Worm (Caenorhabditis elegans) whole organism, L3 larva: Measurements from ENCODE around the gene srd-40.

Experiments
- R02D3.7 ChIP-seq: fragments of 150-350 bp; optimal IDR thresholded peaks from 2 replicates; lab custom pipeline; 2014; ENCODE audit warnings: missing biosample characterization, missing genetic modification characterization
- ZK546.5 ChIP-seq: sonication (generic microtip); optimal IDR thresholded peaks from 2 replicates; lab custom pipeline; 2017; ENCODE audit warnings: missing biosample characterization, missing genetic modification characterization
- aly-2 ChIP-seq: fragments of 150-350 bp; optimal IDR thresholded peaks from 2 replicates; lab custom pipeline; 2014; ENCODE audit warnings: missing biosample characterization, missing genetic modification characterization
- ceh-28 ChIP-seq: fragments of 150-350 bp; optimal IDR thresholded peaks from 2 replicates; lab custom pipeline; 2014; ENCODE audit warnings: missing biosample characterization, missing genetic modification reagents, missing genetic modification characterization
- ceh-82 ChIP-seq: fragments of 150-350 bp; optimal IDR thresholded peaks from 2 replicates; lab custom pipeline; 2014; ENCODE audit warnings: missing biosample characterization, missing genetic modification characterization
- ceh-9 ChIP-seq: sonication (generic microtip); optimal IDR thresholded peaks from 2 replicates; lab custom pipeline; 2018; ENCODE audit warnings: missing biosample characterization, missing genetic modification characterization
- daf-12 ChIP-seq: fragments of 150-350 bp; optimal IDR thresholded peaks from 2 replicates; lab custom pipeline; 2014; ENCODE audit warnings: missing biosample characterization, missing genetic modification reagents, missing genetic modification characterization
- egl-5 ChIP-seq: fragments of 150-350 bp; optimal IDR thresholded peaks from 2 replicates; lab custom pipeline; 2017; ENCODE audit warnings: missing biosample characterization, missing genetic modification reagents, missing genetic modification characterization, inconsistent platforms
- elt-1 ChIP-seq: fragments of 150-350 bp; optimal IDR thresholded peaks from 2 replicates; lab custom pipeline; 2014; ENCODE audit warnings: missing biosample characterization, missing genetic modification characterization
- elt-2 ChIP-seq: sonication (generic microtip); optimal IDR thresholded peaks from 2 replicates; lab custom pipeline; 2016; ENCODE audit warnings: missing genetic modification reagents, mild to moderate bottlenecking, missing genetic modification characterization, missing compliant biosample characterization
- fkh-10 ChIP-seq: sonication (generic microtip); optimal IDR thresholded peaks from 2 replicates; lab custom pipeline; 2017; ENCODE audit warnings: missing biosample characterization, missing genetic modification reagents, missing genetic modification characterization
- fkh-2 ChIP-seq: fragments of 150-350 bp; optimal IDR thresholded peaks from 2 replicates; lab custom pipeline; 2014; ENCODE audit warnings: missing biosample characterization, missing genetic modification reagents, missing genetic modification characterization
- fos-1 ChIP-seq: fragments of 150-350 bp; optimal IDR thresholded peaks from 2 replicates; lab custom pipeline; 2014; ENCODE audit warnings: missing biosample characterization, missing genetic modification characterization
- hmg-11 ChIP-seq: sonication (generic microtip); optimal IDR thresholded peaks from 2 replicates; lab custom pipeline; 2016; ENCODE audit warnings: missing genetic modification characterization, missing compliant biosample characterization
- jun-1 ChIP-seq: fragments of 150-350 bp; optimal IDR thresholded peaks from 2 replicates; lab custom pipeline; 2014; ENCODE audit warnings: missing biosample characterization, missing genetic modification reagents, missing genetic modification characterization
- mdl-1 ChIP-seq: fragments of 150-350 bp; optimal IDR thresholded peaks from 2 replicates; lab custom pipeline; 2014; ENCODE audit warnings: missing biosample characterization, missing genetic modification characterization
- nfya-1 ChIP-seq: sonication (generic microtip); optimal IDR thresholded peaks from 2 replicates; lab custom pipeline; 2017; ENCODE audit warnings: missing genetic modification characterization, mild to moderate bottlenecking, missing compliant biosample characterization, antibody characterized with exemption, moderate library complexity; ENCODE audit not compliant: insufficient read depth
- nhr-237 ChIP-seq: fragments of 150-350 bp; optimal IDR thresholded peaks from 2 replicates; lab custom pipeline; 2014; ENCODE audit warnings: missing biosample characterization, missing genetic modification characterization
- nhr-25 ChIP-seq: sonication (generic microtip); optimal IDR thresholded peaks from 2 replicates; lab custom pipeline; 2017; ENCODE audit warnings: missing biosample characterization, missing genetic modification characterization
- nhr-67 ChIP-seq: fragments of 150-350 bp; optimal IDR thresholded peaks from 2 replicates; lab custom pipeline; 2014; ENCODE audit warnings: missing biosample characterization, missing genetic modification characterization
- nhr-76 ChIP-seq: fragments of 150-350 bp; sonication (generic microtip); optimal IDR thresholded peaks from 5 replicates; lab custom pipeline; 2014; ENCODE audit warnings: missing biosample characterization, missing genetic modification characterization
- pha-4 ChIP-seq: fragments of 150-350 bp; optimal IDR thresholded peaks from 2 replicates; lab custom pipeline; 2014; ENCODE audit warnings: missing biosample characterization, missing genetic modification reagents, missing genetic modification characterization
- pqm-1 ChIP-seq: fragments of 150-350 bp; optimal IDR thresholded peaks from 2 replicates; lab custom pipeline; 2017; ENCODE audit warnings: missing biosample characterization, missing genetic modification characterization, inconsistent platforms
- skn-1 ChIP-seq: fragments of 150-350 bp; optimal IDR thresholded peaks from 2 replicates; lab custom pipeline; 2014; ENCODE audit warnings: missing biosample characterization, missing genetic modification characterization
- tbx-2 ChIP-seq: sonication (generic microtip); optimal IDR thresholded peaks from 2 replicates; lab custom pipeline; 2016; ENCODE audit warnings: mild to moderate bottlenecking, missing genetic modification characterization, missing compliant biosample characterization
- unc-39 ChIP-seq: sonication (generic microtip); optimal IDR thresholded peaks from 4 replicates; lab custom pipeline; 2017; ENCODE audit warnings: missing biosample characterization, missing genetic modification characterization
- unc-62 ChIP-seq: fragments of 150-350 bp; sonication (generic microtip); optimal IDR thresholded peaks from 4 replicates; lab custom pipeline; 2014; ENCODE audit warnings: missing biosample characterization, missing genetic modification reagents, missing genetic modification characterization
- zag-1 ChIP-seq: fragments of 150-350 bp; optimal IDR thresholded peaks from 2 replicates; lab custom pipeline; 2014; ENCODE audit warnings: missing biosample characterization, missing genetic modification characterization
- ztf-11 ChIP-seq: fragments of 150-350 bp; optimal IDR thresholded peaks from 2 replicates; lab custom pipeline; 2014; ENCODE audit warnings: missing biosample characterization, missing genetic modification characterization
- ztf-4 ChIP-seq: fragments of 150-350 bp; optimal IDR thresholded peaks from 2 replicates; lab custom pipeline; 2014; ENCODE audit warnings: missing biosample characterization, missing genetic modification characterization

srd-40 gene

DNA sequence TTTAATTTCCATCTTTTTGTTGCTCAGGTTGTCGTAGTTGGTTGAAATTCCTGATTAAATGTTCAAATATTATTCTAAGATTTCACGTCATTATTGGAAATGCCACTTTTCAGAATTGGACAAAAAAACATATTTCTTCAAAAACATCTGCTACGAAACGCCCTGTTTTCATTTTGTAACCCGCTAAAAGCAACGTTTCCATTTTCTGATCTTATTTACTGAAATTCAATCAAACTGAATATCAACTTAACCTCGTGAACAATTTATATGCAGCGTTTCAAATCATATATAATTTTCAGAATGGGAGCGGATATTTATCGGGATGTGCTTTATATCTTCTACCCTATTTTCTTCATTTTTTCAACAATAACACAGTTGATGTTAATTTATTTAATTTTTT lies at the start of gene srd-40:
srd-40 (plus strand) TSS at position 301 of the 400 bp plus-strand sequence.
- no peak for TF ChIP-seq mdl-1 (tag; lab: Kevin White, UChicago)

DNA sequence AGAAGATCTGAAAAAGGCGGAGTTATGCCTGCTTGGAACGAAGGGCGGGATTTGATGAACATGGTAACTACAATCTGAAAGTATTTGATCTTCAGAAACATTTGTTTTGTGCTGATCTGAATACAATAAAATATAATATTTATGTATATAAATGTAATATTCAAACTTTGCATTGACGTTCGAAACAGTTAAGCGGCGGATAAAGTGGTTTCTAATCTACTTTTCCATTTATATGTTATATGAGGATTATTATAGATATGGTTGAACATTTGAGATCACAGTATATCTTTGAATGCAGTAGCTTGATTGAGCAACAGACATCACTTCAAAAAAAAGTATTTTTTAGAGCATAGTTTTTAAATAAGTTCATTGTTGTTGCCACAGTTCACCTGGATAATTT lies 49.7 kb upstream of the srd-40 start, which contains the start of gene H19J13.2:
H19J13.2 (minus strand) TSS at position 101 of the 400 bp plus-strand sequence.
- TF ChIP-seq mdl-1 (tag; lab: Kevin White, UChicago): no peak
- TF ChIP-seq R02D3.7: no peak
- TF ChIP-seq elt-1 (tag; lab: Kevin White, UChicago): no peak
- TF ChIP-seq fos-1: no peak
- no peak for TF ChIP-seq pha-4 (tag; lab: Kevin White, UChicago)
- no peak for TF ChIP-seq skn-1
- TF ChIP-seq elt-2 (tag; lab: Kevin White, UChicago): no peak
- TF ChIP-seq egl-5 (tag; lab: Kevin White, UChicago): no peak
- no peak for TF ChIP-seq ceh-9 (tag; lab: Kevin White, UChicago)
- TF ChIP-seq unc-62: no peak

DNA sequence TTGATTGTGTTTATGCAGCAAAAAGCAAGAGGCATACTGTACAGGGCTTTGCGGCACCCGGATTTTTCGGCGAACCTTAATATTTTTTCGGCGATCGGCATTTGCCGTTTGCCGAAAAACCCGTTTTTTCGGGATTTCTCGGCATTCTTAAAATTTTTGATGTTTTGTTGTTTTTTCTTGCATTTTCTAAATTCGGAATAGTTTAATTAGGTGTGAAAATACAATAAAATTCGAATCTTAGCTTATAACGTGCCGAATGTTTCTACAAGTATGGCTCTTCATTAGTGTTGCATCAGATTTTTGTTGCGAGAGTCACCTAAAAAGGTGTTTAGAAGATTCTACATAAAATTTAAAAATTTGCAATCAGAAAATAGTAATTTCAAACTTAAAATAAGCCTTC lies 48.0 kb upstream of the srd-40 start, which contains the start of gene C04B4.6:
C04B4.6 (minus strand) TSS at position 101 of the 400 bp plus-strand sequence.
- no peak for TF ChIP-seq egl-5 (tag; lab: Kevin White, UChicago)
- TF ChIP-seq tbx-2 (tag; lab: Kevin White, UChicago): no peak
- no peak for TF ChIP-seq fkh-2 (tag; lab: Kevin White, UChicago)
- no peak for TF ChIP-seq nfya-1 (tag; lab: Kevin White, UChicago)
- TF ChIP-seq unc-39: no peak
- TF ChIP-seq pqm-1 (tag; lab: Kevin White, UChicago): no peak
- TF ChIP-seq elt-2 (tag; lab: Kevin White, UChicago): no peak
- TF ChIP-seq nhr-67 (tag; lab: Kevin White, UChicago): no peak
- TF ChIP-seq nhr-237 (tag; lab: Kevin White, UChicago): no peak
- no peak for TF ChIP-seq ceh-28 (tag; lab: Kevin White, UChicago)
- no peak for TF ChIP-seq ceh-82 (tag; lab: Kevin White, UChicago)
- no peak for TF ChIP-seq skn-1
- no peak for TF ChIP-seq daf-12 (tag; lab: Kevin White, UChicago)
- no peak for TF ChIP-seq ZK546.5 (tag; lab: Kevin White, UChicago)
- TF ChIP-seq, all 47 proteins: peak for 0

- no peak for TF ChIP-seq ztf-4 (tag; lab: Kevin White, UChicago)
- no peak for TF ChIP-seq ceh-82 (tag; lab: Kevin White, UChicago)
- TF ChIP-seq unc-39: no peak
- no peak for TF ChIP-seq nhr-25 (tag; lab: Kevin White, UChicago)
- TF ChIP-seq R02D3.7: no peak
- TF ChIP-seq nhr-67 (tag; lab: Kevin White, UChicago): no peak
- no peak for TF ChIP-seq fkh-2 (tag; lab: Kevin White, UChicago)
- TF ChIP-seq jun-1 (tag; lab: Kevin White, UChicago): no peak
- no peak for TF ChIP-seq elt-1 (tag; lab: Kevin White, UChicago)
- TF ChIP-seq ceh-28 (tag; lab: Kevin White, UChicago): no peak
- TF ChIP-seq nhr-237 (tag; lab: Kevin White, UChicago): no peak
- TF ChIP-seq fkh-10: no peak
- no peak for TF ChIP-seq pha-4 (tag; lab: Kevin White, UChicago)
- TF ChIP-seq fos-1: no peak
- no peak for TF ChIP-seq aly-2
- TF ChIP-seq ztf-11 (tag; lab: Kevin White, UChicago): no peak
- no peak for TF ChIP-seq zag-1
- no peak for TF ChIP-seq pqm-1 (tag; lab: Kevin White, UChicago)
- no peak for TF ChIP-seq nhr-76 (tag; lab: Kevin White, UChicago)
These were observed 43.1 kb upstream of the srd-40 start, which contains the start of gene C04B4.1 for ce11 chrX:12280477-12280876. C04B4.1 (plus strand) TSS chrX:12280777.

- TF ChIP-seq fkh-10: no peak
- no peak for TF ChIP-seq pqm-1 (tag; lab: Kevin White, UChicago)
- TF ChIP-seq unc-62: no peak
- no peak for TF ChIP-seq fkh-2 (tag; lab: Kevin White, UChicago)
- no peak for TF ChIP-seq skn-1
These were observed 40.6 kb upstream of the srd-40 start, which contains the start of gene C04B4.2 for ce11 chrX:12282911-12283310. C04B4.2 (plus strand) TSS chrX:12283281.

- TF ChIP-seq hmg-11 (tag; lab: Kevin White, UChicago) (no peak), skn-1 (no peak), aly-2 (no peak), elt-2 (tag; lab: Kevin White, UChicago) (no peak)
- TF ChIP-seq, all 47 proteins: peak for 0
These were observed 39.4 kb upstream of the srd-40 start for ce11 chrX:12284161-12284560.
